Fruit fly (Drosophila melanogaster) whole organism, embryonic: Measurements from ENCODE around the gene IA-2.

Experiments used
- Blimp-1 ChIP-seq: fragments of 200-800 bp; sonication (Bioruptor generic); optimal IDR thresholded peaks from 3 replicates; lab custom pipeline; 2018; ENCODE audit warnings: missing biosample characterization, missing genetic modification characterization, mild to moderate bottlenecking, moderate library complexity, missing genetic modification reagents
- CG11247 ChIP-seq: fragments of 200-800 bp; sonication (Bioruptor generic); IDR thresholded peaks from 2 replicates; pipeline ENCODE4 v1.3.6; 2022; ENCODE audit warnings: missing biosample characterization, missing genetic modification characterization
- CG11696 ChIP-seq: fragments of 200-800 bp; sonication (Bioruptor generic); IDR thresholded peaks from 2 replicates; pipeline ENCODE4 v1.3.6; 2022; ENCODE audit warnings: missing biosample characterization, missing genetic modification characterization
- CG12071 ChIP-seq: fragments of 200-800 bp; sonication (Bioruptor generic); optimal IDR thresholded peaks from 3 replicates; lab custom pipeline; 2018; ENCODE audit warnings: missing biosample characterization, mild to moderate bottlenecking, missing genetic modification characterization
- CG13424 ChIP-seq: fragments of 200-800 bp; sonication (Bioruptor generic); optimal IDR thresholded peaks from 2 replicates; lab custom pipeline; 2019; ENCODE audit warnings: missing biosample characterization, mild to moderate bottlenecking, missing genetic modification characterization, moderate library complexity
- CG14667 ChIP-seq: fragments of 200-800 bp; sonication (Bioruptor generic); IDR thresholded peaks from 2 replicates; pipeline ENCODE4 v1.3.6; 2022; ENCODE audit warnings: missing biosample characterization, missing genetic modification characterization
- CG1603 ChIP-seq: fragments of 200-800 bp; sonication (Bioruptor generic); optimal IDR thresholded peaks from 2 replicates; lab custom pipeline; 2019; ENCODE audit warnings: missing biosample characterization, mild to moderate bottlenecking, missing genetic modification characterization, moderate library complexity
- CG16779 ChIP-seq: fragments of 200-800 bp; sonication (Bioruptor generic); IDR thresholded peaks from 2 replicates; pipeline ENCODE4 v1.3.6; 2022; ENCODE audit warnings: missing biosample characterization, missing genetic modification characterization
- CG16815 ChIP-seq: fragments of 200-800 bp; sonication (Bioruptor generic); optimal IDR thresholded peaks from 3 replicates; lab custom pipeline; 2017; ENCODE audit warnings: missing biosample characterization, mild to moderate bottlenecking, missing genetic modification characterization
- CG17328 ChIP-seq: fragments of 200-800 bp; sonication (Bioruptor generic); IDR thresholded peaks from 2 replicates; pipeline ENCODE4 v1.3.6; 2022; ENCODE audit warnings: missing biosample characterization, missing genetic modification characterization
- CG1792 ChIP-seq: fragments of 200-800 bp; sonication (Bioruptor generic); optimal IDR thresholded peaks from 2 replicates; lab custom pipeline; 2016; ENCODE audit warnings: missing biosample characterization, missing genetic modification characterization
- CG18011 ChIP-seq: fragments of 200-800 bp; sonication (Bioruptor generic); optimal IDR thresholded peaks from 2 replicates; lab custom pipeline; 2017; ENCODE audit warnings: missing biosample characterization, missing genetic modification characterization, mild to moderate bottlenecking, moderate library complexity, missing genotype
- CG2199 ChIP-seq: fragments of 200-800 bp; sonication (Bioruptor generic); IDR thresholded peaks from 3 replicates; pipeline ENCODE4 v1.3.6; 2022; ENCODE audit warnings: missing biosample characterization, missing genetic modification characterization
- CG30431 ChIP-seq: fragments of 200-800 bp; sonication (Bioruptor generic); optimal IDR thresholded peaks from 2 replicates; lab custom pipeline; 2017; ENCODE audit warnings: missing biosample characterization, missing genetic modification characterization
- CG3065 ChIP-seq: fragments of 200-800 bp; sonication (Bioruptor generic); optimal IDR thresholded peaks from 2 replicates; lab custom pipeline; 2016; ENCODE audit warnings: missing biosample characterization, missing genetic modification characterization
- CG34224 ChIP-seq: fragments of 200-800 bp; sonication (Bioruptor generic); IDR thresholded peaks from 3 replicates; pipeline ENCODE4 v1.3.6; 2022; ENCODE audit warnings: missing biosample characterization, missing genetic modification characterization; ENCODE audit not compliant: partially characterized antibody
- CG4404 ChIP-seq: fragments of 200-800 bp; sonication (Bioruptor generic); IDR thresholded peaks from 2 replicates; pipeline ENCODE4 v1.3.6; 2022; ENCODE audit warnings: missing biosample characterization, missing genetic modification characterization
- CG6765 ChIP-seq: fragments of 200-800 bp; sonication (Bioruptor generic); optimal IDR thresholded peaks from 3 replicates; lab custom pipeline; 2017; ENCODE audit warnings: missing biosample characterization, mild to moderate bottlenecking, missing genetic modification characterization
- CG9609 ChIP-seq: fragments of 200-800 bp; sonication (Bioruptor generic); optimal IDR thresholded peaks from 3 replicates; lab custom pipeline; 2016; ENCODE audit warnings: missing biosample characterization, missing genetic modification characterization
- CkIIα-i1 ChIP-seq: fragments of 200-800 bp; sonication (Bioruptor generic); IDR thresholded peaks from 2 replicates; pipeline ENCODE4 v1.3.6; 2022; ENCODE audit warnings: missing biosample characterization, missing genetic modification characterization
- CoRest ChIP-seq: fragments of 200-800 bp; sonication (Bioruptor generic); optimal IDR thresholded peaks from 3 replicates; lab custom pipeline; 2018; ENCODE audit warnings: missing biosample characterization, mild to moderate bottlenecking, missing genetic modification characterization, moderate library complexity
- Dip3 ChIP-seq: fragments of 200-800 bp; sonication (Bioruptor generic); optimal IDR thresholded peaks from 3 replicates; lab custom pipeline; 2016; ENCODE audit warnings: missing biosample characterization, missing genetic modification characterization
- Fer2 ChIP-seq: fragments of 200-800 bp; sonication (Bioruptor generic); optimal IDR thresholded peaks from 2 replicates; lab custom pipeline; 2018; ENCODE audit warnings: missing biosample characterization, mild to moderate bottlenecking, missing genetic modification characterization, moderate library complexity
- Fer3 ChIP-seq: fragments of 200-800 bp; sonication (Bioruptor generic); optimal IDR thresholded peaks from 2 replicates; lab custom pipeline; 2018; ENCODE audit warnings: missing biosample characterization, mild to moderate bottlenecking, missing genetic modification characterization, moderate library complexity
- H15 ChIP-seq: fragments of 200-800 bp; sonication (Bioruptor generic); IDR thresholded peaks from 3 replicates; pipeline ENCODE4 v1.3.6; 2022; ENCODE audit warnings: missing biosample characterization, missing genetic modification characterization
- Hr78 ChIP-seq, 2 experiments: fragments of 200-800 bp in 1 of 2; fragments of >200 bp in 1 of 2; sonication (Bioruptor generic) in 1 of 2; optimal IDR thresholded peaks; 2 replicates each; lab custom pipeline; 2017 to 2019; ENCODE audit warnings: missing biosample characterization in 2 of 2, missing genetic modification characterization in 2 of 2, mild to moderate bottlenecking in 1 of 2, moderate library complexity in 1 of 2
- Hsf ChIP-seq: fragments of 200-800 bp; sonication (Bioruptor generic); optimal IDR thresholded peaks from 3 replicates; lab custom pipeline; 2016; ENCODE audit warnings: missing biosample characterization, missing genetic modification characterization
- MESR4 ChIP-seq: fragments of 200-800 bp; sonication (Bioruptor generic); optimal IDR thresholded peaks from 2 replicates; lab custom pipeline; 2018; ENCODE audit warnings: missing biosample characterization, mild to moderate bottlenecking, missing genetic modification characterization, moderate library complexity
- Opbp ChIP-seq: fragments of 200-800 bp; sonication (Bioruptor generic); IDR thresholded peaks from 3 replicates; pipeline ENCODE4 v1.3.6; 2022; ENCODE audit warnings: missing biosample characterization, missing genetic modification characterization; ENCODE audit not compliant: partially characterized antibody
- Side ChIP-seq: fragments of 200-800 bp; sonication (Bioruptor generic); optimal IDR thresholded peaks from 2 replicates; lab custom pipeline; 2016; ENCODE audit warnings: missing biosample characterization, missing genetic modification characterization
- Xrp1 ChIP-seq: fragments of 200-800 bp; sonication (Bioruptor generic); IDR thresholded peaks from 2 replicates; pipeline ENCODE4 v1.3.6; 2022; ENCODE audit warnings: missing biosample characterization, missing genetic modification characterization
- YL-1 ChIP-seq: fragments of 200-800 bp; sonication (Bioruptor generic); optimal IDR thresholded peaks from 3 replicates; lab custom pipeline; 2017; ENCODE audit warnings: missing biosample characterization, mild to moderate bottlenecking, missing genetic modification characterization
- bcd ChIP-seq: fragments of 200-800 bp; sonication (Bioruptor generic); optimal IDR thresholded peaks from 2 replicates; lab custom pipeline; 2017; ENCODE audit warnings: missing biosample characterization, mild to moderate bottlenecking, missing genetic modification characterization
- chif ChIP-seq, 2 experiments: fragments of 200-800 bp; sonication (Bioruptor generic); optimal IDR thresholded peaks; 3 replicates each; lab custom pipeline; 2016; ENCODE audit warnings: missing biosample characterization in 2 of 2, missing genetic modification characterization in 2 of 2
- danr ChIP-seq: fragments of 200-800 bp; sonication (Bioruptor generic); IDR thresholded peaks from 2 replicates; pipeline ENCODE4 v1.3.6; 2022; ENCODE audit warnings: missing biosample characterization, missing genetic modification characterization
- dmrt11E ChIP-seq: fragments of 200-800 bp; sonication (Bioruptor generic); optimal IDR thresholded peaks from 3 replicates; lab custom pipeline; 2018; ENCODE audit warnings: missing biosample characterization, mild to moderate bottlenecking, missing genetic modification characterization, moderate library complexity
- dmrt99B ChIP-seq: fragments of 200-800 bp; sonication (Bioruptor generic); optimal IDR thresholded peaks from 2 replicates; lab custom pipeline; 2018; ENCODE audit warnings: missing biosample characterization, mild to moderate bottlenecking, missing genetic modification characterization, moderate library complexity
- fru ChIP-seq: fragments of >200 bp; optimal IDR thresholded peaks from 2 replicates; lab custom pipeline; 2017
- gcm ChIP-seq: fragments of 200-800 bp; sonication (Bioruptor generic); optimal IDR thresholded peaks from 2 replicates; lab custom pipeline; 2019; ENCODE audit warnings: missing biosample characterization, mild to moderate bottlenecking, missing genetic modification characterization, moderate library complexity
- gem ChIP-seq: fragments of 200-800 bp; sonication (Bioruptor generic); optimal IDR thresholded peaks from 2 replicates; lab custom pipeline; 2019; ENCODE audit warnings: missing biosample characterization, mild to moderate bottlenecking, missing genetic modification characterization, moderate library complexity
- kah ChIP-seq: fragments of 200-800 bp; sonication (Bioruptor generic); optimal IDR thresholded peaks from 2 replicates; lab custom pipeline; 2018; ENCODE audit warnings: missing biosample characterization, mild to moderate bottlenecking, missing genetic modification characterization
- lola ChIP-seq, 3 experiments: fragments of >200 bp in 2 of 3; fragments of 200-800 bp in 1 of 3; sonication (Bioruptor generic) in 1 of 3; optimal IDR thresholded peaks; 2 replicates each; lab custom pipeline; 2017 to 2019; ENCODE audit warnings: missing biosample characterization in 3 of 3, missing genetic modification characterization in 3 of 3, mild to moderate bottlenecking in 1 of 3, moderate library complexity in 1 of 3
- lov ChIP-seq, 2 experiments: fragments of 200-800 bp in 1 of 2; fragments of >200 bp in 1 of 2; sonication (Bioruptor generic) in 1 of 2; IDR thresholded peaks in 1 of 2; optimal IDR thresholded peaks in 1 of 2; 2 replicates in 1 of 2; 3 replicates in 1 of 2; pipeline versions ENCODE4 v1.3.6 to Lab custom; 2017 to 2022; ENCODE audit warnings: missing biosample characterization in 1 of 2, missing genetic modification characterization in 1 of 2
- nerfin-1 ChIP-seq: fragments of 200-800 bp; sonication (Bioruptor generic); optimal IDR thresholded peaks from 3 replicates; lab custom pipeline; 2019; ENCODE audit warnings: missing biosample characterization, mild to moderate bottlenecking, missing genetic modification characterization, moderate library complexity
- oc ChIP-seq: fragments of 200-800 bp; sonication (Bioruptor generic); optimal IDR thresholded peaks from 2 replicates; lab custom pipeline; 2018; ENCODE audit warnings: missing biosample characterization, mild to moderate bottlenecking, missing genetic modification characterization, moderate library complexity
- pan ChIP-seq, 4 experiments: fragments of >200 bp in 3 of 4; fragments of 200-800 bp in 1 of 4; sonication (Bioruptor generic) in 1 of 4; optimal IDR thresholded peaks in 3 of 4; IDR thresholded peaks in 1 of 4; 2 replicates each; pipeline versions ENCODE4 v1.3.6 to Lab custom; 2017 to 2022; ENCODE audit warnings: missing biosample characterization in 2 of 4, missing genetic modification characterization in 2 of 4, mixed read lengths in 1 of 4
- pb ChIP-seq: fragments of 200-800 bp; sonication (Bioruptor generic); optimal IDR thresholded peaks from 3 replicates; lab custom pipeline; 2016; ENCODE audit warnings: missing biosample characterization, missing genetic modification characterization
- stc ChIP-seq: fragments of 200-800 bp; sonication (Bioruptor generic); IDR thresholded peaks from 2 replicates; pipeline ENCODE4 v1.3.6; 2022; ENCODE audit warnings: missing biosample characterization, missing genetic modification characterization
- zfh1 ChIP-seq: fragments of 200-800 bp; sonication (Bioruptor generic); IDR thresholded peaks from 3 replicates; pipeline ENCODE4 v1.3.6; 2022; ENCODE audit warnings: missing biosample characterization, missing genetic modification characterization

Gene IA-2

DNA sequence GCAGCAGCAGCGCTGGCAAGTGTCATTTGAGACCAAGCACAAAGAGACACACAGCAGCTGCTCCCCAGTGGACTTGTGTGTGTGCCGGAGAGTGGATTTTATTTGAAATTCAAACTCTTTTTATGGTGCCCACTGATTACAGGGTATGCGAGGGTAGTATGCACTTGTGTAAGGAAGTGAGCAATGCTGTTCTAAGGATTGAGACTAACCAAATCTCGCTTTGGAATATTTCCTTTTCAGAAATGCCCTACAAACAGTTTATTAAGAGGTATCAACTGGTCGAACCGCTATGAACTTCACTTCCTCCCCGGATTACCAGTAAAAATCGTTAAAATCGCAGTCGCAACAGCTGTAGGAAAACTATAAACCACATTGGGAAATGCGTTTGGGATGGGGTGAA, 27.9 kb upstream of the IA-2 start (continued):
- TF ChIP-seq pan (optimal IDR thresholded peaks at IDR 0.05; lab: Kevin White, UChicago) (peak in 1 of 2 experiments; percentile 81), pan (GFP tag; optimal IDR thresholded peaks at IDR 0.05 in 1 of 2, IDR thresholded peaks at IDR 0.05 in 1 of 2) (peak; percentile 61 to 93), CG30431 (GFP tag; lab: Kevin White, UChicago) (peak; percentile 94), danr (GFP tag; lab: Robert Waterston, UW) (peak; percentile 85), Fer3 (tag; lab: Kevin White, UChicago) (peak; percentile 78), CG9609 (GFP tag; lab: Kevin White, UChicago) (peak; percentile 96), chif (GFP tag; optimal IDR thresholded peaks at IDR 0.05; lab: Kevin White, UChicago) (peak; percentile 96 to 98), CG3065 (peak; percentile 88), Blimp-1 (GFP tag; lab: Kevin White, UChicago) (peak; percentile 91), zfh1 (GFP tag; lab: Robert Waterston, UW) (peak; percentile 98), CG11247 (GFP tag; lab: Robert Waterston, UW) (peak; percentile 90), CkIIα-i1 (GFP tag; lab: Robert Waterston, UW) (0 out of 2 replicates have a peak, but pooled peaks have one; percentile 26), gem (tag; lab: Kevin White, UChicago) (peak; percentile 96), CG1792 (GFP tag; lab: Kevin White, UChicago) (peak; percentile 85), kah (GFP tag; lab: Kevin White, UChicago) (peak; percentile 68), CG12071 (GFP tag; lab: Kevin White, UChicago) (peak; percentile 84), Dip3 (GFP tag; lab: Kevin White, UChicago) (peak; percentile 71), Hsf (peak; percentile 96), CG16815 (peak; percentile 92), dmrt99B (tag; lab: Kevin White, UChicago) (peak; percentile 93), CG6765 (no peak), Side (GFP tag; lab: Kevin White, UChicago) (peak; percentile 85), H15 (GFP tag; lab: Robert Waterston, UW) (peak; percentile 91), nerfin-1 (tag; lab: Kevin White, UChicago) (peak; percentile 77), CG34224 (GFP tag; lab: Robert Waterston, UW) (no peak), Xrp1 (GFP tag; lab: Robert Waterston, UW) (peak; percentile 97), bcd (GFP tag; lab: Kevin White, UChicago) (peak; percentile 89), CoRest (tag; lab: Kevin White, UChicago) (peak; percentile 90), lola (GFP tag; optimal IDR thresholded peaks at IDR 0.05; lab: Kevin White, UChicago) (peak in 1 of 3 experiments; percentile 89), YL-1 (peak; percentile 3), CG16779 (GFP tag; lab: Robert Waterston, UW) (peak; percentile 84; the same call in 1 of the 2 replicates), CG11696 (peak; percentile 80), Fer2 (tag; lab: Kevin White, UChicago) (peak; percentile 15), stc (GFP tag; lab: Robert Waterston, UW) (peak; percentile 89), Opbp (GFP tag; lab: Robert Waterston, UW) (no peak), CG14667 (GFP tag; lab: Robert Waterston, UW) (peak; percentile 93), CG18011 (GFP tag; lab: Kevin White, UChicago) (peak; percentile 51), CG2199 (GFP tag; lab: Robert Waterston, UW) (peak; percentile 96), pb (GFP tag; lab: Kevin White, UChicago) (peak; percentile 92), CG17328 (peak; percentile 97), MESR4 (GFP tag; lab: Kevin White, UChicago) (peak; percentile 48), CG4404 (peak; percentile 92), dmrt11E (tag; lab: Kevin White, UChicago) (peak; percentile 94), gcm (GFP tag; lab: Kevin White, UChicago) (peak; percentile 85), CG1603 (peak; percentile 98), Hr78 (GFP tag; optimal IDR thresholded peaks at IDR 0.05; lab: Kevin White, UChicago) (peak in 1 of 2 experiments; percentile 68), lov (optimal IDR thresholded peaks at IDR 0.05; lab: Kevin White, UChicago) (no peak), lov (GFP tag; IDR thresholded peaks at IDR 0.05; lab: Robert Waterston, UW) (peak; percentile 96), oc (tag; lab: Kevin White, UChicago) (peak; percentile 95), fru (lab: Kevin White, UChicago) (no peak), CG13424 (peak; percentile 87)
